Worm (Caenorhabditis elegans): ENCODE measurements around the gene F08F8.9.

- TF ChIP-seq T22C8.4 (GFP tag; IDR thresholded peaks at IDR 0.05) (no peak), klf-2 (GFP tag; conservative IDR thresholded peaks at IDR 0.05) (no peak), tab-1 (GFP tag; IDR thresholded peaks at IDR 0.05) (no peak)
Measured at ce11 chrIII:7375434-7375833, 21.7 kb upstream of the F08F8.9 start.

Measured in whole organism, midembryonic.